Worm (Caenorhabditis elegans) whole organism, L4/young adult: ENCODE results near the gene exp-1.

ENCODE experiments used
- dao-5 ChIP-seq: sonication (generic microtip); optimal IDR thresholded peaks from 2 replicates; lab custom pipeline; 2016; ENCODE audit warnings: missing genotype, missing genetic modification characterization, moderate library complexity, missing compliant biosample characterization
- him-1 ChIP-seq: sonication (generic microtip); optimal IDR thresholded peaks from 2 replicates; lab custom pipeline; 2016; ENCODE audit warnings: missing genotype, missing genetic modification reagents, missing genetic modification characterization, missing compliant biosample characterization

DNA sequence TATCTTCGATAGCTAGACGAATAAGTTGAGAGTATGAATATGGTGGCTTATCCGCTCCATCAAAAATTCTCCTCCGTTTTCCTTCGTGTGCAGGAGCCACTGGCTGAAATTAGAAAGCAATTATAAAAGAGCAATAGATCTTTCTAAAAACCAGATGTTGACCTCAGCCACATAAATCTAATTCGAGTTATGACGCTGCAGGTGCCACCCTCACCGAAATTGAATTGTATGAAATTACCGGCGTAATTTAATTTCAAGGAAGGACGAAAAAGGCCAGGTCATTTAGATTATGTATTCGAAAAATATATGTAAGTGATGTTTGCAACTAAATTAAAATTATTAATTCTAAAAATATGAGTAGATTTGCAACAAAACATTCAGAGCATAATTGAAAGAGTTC, 29.9 kb upstream of the exp-1 start:
- TF ChIP-seq dao-5 (tag; lab: Kevin White, UChicago) (no peak), him-1 (tag; lab: Kevin White, UChicago) (no peak)
